Worm (Caenorhabditis elegans) whole organism, young adult: Measurements from ENCODE around the gene denn-4.

Experiments
- F33H1.4 ChIP-seq: fragments of 200-800 bp; sonication (Bioruptor generic); IDR thresholded peaks from 2 replicates; pipeline ENCODE4 v1.3.6; 2022; ENCODE audit warnings: missing genetic modification reagents, missing genetic modification characterization, missing compliant biosample characterization
- F52B5.7 ChIP-seq: sonication (generic microtip); optimal IDR thresholded peaks from 2 replicates; lab custom pipeline; 2016; ENCODE audit warnings: mild to moderate bottlenecking, missing genetic modification characterization, missing compliant biosample characterization
- F55B11.4 ChIP-seq: sonication (generic microtip); optimal IDR thresholded peaks from 2 replicates; lab custom pipeline; 2016; ENCODE audit warnings: missing compliant biosample characterization, missing genetic modification characterization, borderline replicate concordance; ENCODE audit not compliant: insufficient read depth
- ama-1 ChIP-seq, 3 experiments: fragments of 150-350 bp in 1 of 3; sonication (generic microtip) in 2 of 3; optimal IDR thresholded peaks; 2 replicates each; lab custom pipeline; 2014 to 2018; ENCODE audit warnings: missing biosample characterization in 2 of 3, missing genetic modification characterization in 2 of 3, missing genetic modification reagents in 2 of 3
- dpl-1 ChIP-seq: fragments of 150-350 bp; optimal IDR thresholded peaks from 2 replicates; lab custom pipeline; 2014; ENCODE audit warnings: missing biosample characterization, missing genetic modification reagents, missing genetic modification characterization
- ekl-4 ChIP-seq: fragments of 200-800 bp; sonication (Bioruptor generic); IDR thresholded peaks from 2 replicates; pipeline ENCODE4 v1.3.6; 2022; ENCODE audit warnings: missing genetic modification reagents, missing genetic modification characterization, missing compliant biosample characterization
- him-1 ChIP-seq: sonication (generic microtip); optimal IDR thresholded peaks from 2 replicates; lab custom pipeline; 2016; ENCODE audit warnings: missing genotype, missing genetic modification reagents, missing genetic modification characterization, missing compliant biosample characterization
- hmg-1.2 ChIP-seq: fragments of 200-800 bp; sonication (Bioruptor generic); IDR thresholded peaks from 2 replicates; pipeline ENCODE4 v1.3.6; 2022; ENCODE audit warnings: missing genetic modification reagents, missing genetic modification characterization, missing compliant biosample characterization
- lsy-27 ChIP-seq: sonication (generic microtip); optimal IDR thresholded peaks from 2 replicates; lab custom pipeline; 2017; ENCODE audit warnings: missing genetic modification characterization, mild to moderate bottlenecking, missing compliant biosample characterization, antibody characterized with exemption, missing genotype, borderline replicate concordance; ENCODE audit not compliant: insufficient read depth
- nhr-27 ChIP-seq: fragments of 200-800 bp; sonication (Bioruptor generic); optimal IDR thresholded peaks from 2 replicates; lab custom pipeline; 2018; ENCODE audit warnings: mild to moderate bottlenecking, missing genetic modification characterization, moderate library complexity, missing compliant biosample characterization
- rec-8 ChIP-seq, 2 experiments: sonication (generic microtip); optimal IDR thresholded peaks; 2 replicates each; lab custom pipeline; 2016; ENCODE audit warnings: mild to moderate bottlenecking in 2 of 2, missing genetic modification characterization in 2 of 2, missing genetic modification reagents in 2 of 2, missing genotype in 2 of 2, missing biosample characterization in 1 of 2, missing compliant biosample characterization in 1 of 2, moderate library complexity in 1 of 2
- snpc-4 ChIP-seq, 5 experiments: fragments of 150-350 bp in 1 of 5; sonication (generic microtip) in 4 of 5; optimal IDR thresholded peaks; 2 replicates each; lab custom pipeline; 2014 to 2018; ENCODE audit warnings: missing genetic modification characterization in 5 of 5, missing biosample characterization in 3 of 5, antibody characterized with exemption in 2 of 5, mild to moderate bottlenecking in 2 of 5, missing compliant biosample characterization in 2 of 5, missing genotype in 2 of 5, moderate library complexity in 2 of 5, missing genetic modification reagents in 1 of 5

- TF ChIP-seq ama-1 (optimal IDR thresholded peaks at IDR 0.05; lab: Kevin White, UChicago), result no peak
- no peak for TF ChIP-seq ama-1 (GFP tag; optimal IDR thresholded peaks at IDR 0.05; lab: Kevin White, UChicago)
- TF ChIP-seq hmg-1.2 (GFP tag; lab: Robert Waterston, UW), result no peak
- TF ChIP-seq F33H1.4, result no peak
- TF ChIP-seq F52B5.7 (tag; lab: Kevin White, UChicago), result no peak
- no peak for TF ChIP-seq rec-8 (tag; optimal IDR thresholded peaks at IDR 0.05; lab: Kevin White, UChicago)
- TF ChIP-seq lsy-27, result no peak
- TF ChIP-seq snpc-4 (GFP tag; optimal IDR thresholded peaks at IDR 0.05; lab: Kevin White, UChicago), result no peak
- TF ChIP-seq snpc-4 (tag; optimal IDR thresholded peaks at IDR 0.05; lab: Kevin White, UChicago), result no peak
- no peak for TF ChIP-seq nhr-27
- no peak for TF ChIP-seq F55B11.4
- TF ChIP-seq dpl-1 (GFP tag; lab: Kevin White, UChicago), result no peak
- TF ChIP-seq him-1 (tag; lab: Kevin White, UChicago), result no peak
- TF ChIP-seq ekl-4, result no peak
These were observed 32.6 kb downstream of the denn-4 start, which contains the start of gene F52C12.6 for ce11 chrIV:1956411-1956810.
